Fruit fly (Drosophila melanogaster) whole organism, embryonic: ENCODE results near the gene Ucp4A.

Source experiments
- Ada2b ChIP-seq: fragments of 200-800 bp; sonication (Bioruptor generic); IDR thresholded peaks from 2 replicates; pipeline ENCODE4 v1.3.6; 2022; ENCODE audit warnings: missing biosample characterization, missing genetic modification characterization
- B-H2 ChIP-seq: fragments of 200-800 bp; sonication (Bioruptor generic); optimal IDR thresholded peaks from 2 replicates; lab custom pipeline; 2018; ENCODE audit warnings: missing biosample characterization, mild to moderate bottlenecking, missing genetic modification characterization
- BEAF-32 ChIP-seq: fragments of 200-800 bp; sonication (Bioruptor generic); optimal IDR thresholded peaks from 3 replicates; lab custom pipeline; 2017; ENCODE audit warnings: missing biosample characterization, missing genetic modification characterization, mild to moderate bottlenecking, moderate library complexity, missing genetic modification reagents
- CG10147 ChIP-seq: fragments of 200-800 bp; sonication (Bioruptor generic); optimal IDR thresholded peaks from 2 replicates; lab custom pipeline; 2019; ENCODE audit warnings: missing biosample characterization, mild to moderate bottlenecking, missing genetic modification characterization, moderate library complexity
- CG11247 ChIP-seq: fragments of 200-800 bp; sonication (Bioruptor generic); IDR thresholded peaks from 2 replicates; pipeline ENCODE4 v1.3.6; 2022; ENCODE audit warnings: missing biosample characterization, missing genetic modification characterization
- CG11398 ChIP-seq: fragments of 200-800 bp; sonication (Bioruptor generic); optimal IDR thresholded peaks from 2 replicates; lab custom pipeline; 2016; ENCODE audit warnings: missing biosample characterization, missing genetic modification characterization
- CG11560 ChIP-seq: fragments of 200-800 bp; sonication (Bioruptor generic); IDR thresholded peaks from 3 replicates; pipeline ENCODE4 v1.3.6; 2022; ENCODE audit warnings: missing biosample characterization, missing genetic modification characterization
- CG12104 ChIP-seq: fragments of 200-800 bp; sonication (Bioruptor generic); optimal IDR thresholded peaks from 3 replicates; lab custom pipeline; 2016; ENCODE audit warnings: missing biosample characterization, missing genetic modification characterization
- CG16815 ChIP-seq: fragments of 200-800 bp; sonication (Bioruptor generic); optimal IDR thresholded peaks from 3 replicates; lab custom pipeline; 2017; ENCODE audit warnings: missing biosample characterization, mild to moderate bottlenecking, missing genetic modification characterization
- CG17328 ChIP-seq: fragments of 200-800 bp; sonication (Bioruptor generic); IDR thresholded peaks from 2 replicates; pipeline ENCODE4 v1.3.6; 2022; ENCODE audit warnings: missing biosample characterization, missing genetic modification characterization
- CG18262 ChIP-seq: fragments of 200-800 bp; optimal IDR thresholded peaks from 3 replicates; lab custom pipeline; 2019; ENCODE audit warnings: missing biosample characterization, mild to moderate bottlenecking, missing genetic modification characterization, moderate library complexity
- CG18599 ChIP-seq: fragments of 200-800 bp; sonication (Bioruptor generic); optimal IDR thresholded peaks from 3 replicates; lab custom pipeline; 2017; ENCODE audit warnings: missing biosample characterization, missing genetic modification characterization, mild to moderate bottlenecking, moderate library complexity, missing genetic modification reagents
- CG31365 ChIP-seq: fragments of 200-800 bp; sonication (Bioruptor generic); optimal IDR thresholded peaks from 2 replicates; lab custom pipeline; 2018; ENCODE audit warnings: missing biosample characterization, mild to moderate bottlenecking, missing genetic modification characterization
- CG34376 ChIP-seq: fragments of 200-800 bp; sonication (Bioruptor generic); optimal IDR thresholded peaks from 2 replicates; lab custom pipeline; 2018; ENCODE audit warnings: missing biosample characterization, mild to moderate bottlenecking, missing genetic modification characterization
- CG3838 ChIP-seq: fragments of 200-800 bp; sonication (Bioruptor generic); optimal IDR thresholded peaks from 3 replicates; lab custom pipeline; 2016; ENCODE audit warnings: missing biosample characterization, missing genetic modification characterization
- CG4820 ChIP-seq: fragments of 200-800 bp; sonication (Bioruptor generic); optimal IDR thresholded peaks from 3 replicates; lab custom pipeline; 2016; ENCODE audit warnings: missing biosample characterization, missing genetic modification characterization
- CG7745 ChIP-seq: fragments of 200-800 bp; sonication (Bioruptor generic); optimal IDR thresholded peaks from 2 replicates; lab custom pipeline; 2018; ENCODE audit warnings: missing biosample characterization, mild to moderate bottlenecking, missing genetic modification characterization, moderate library complexity
- CG7928 ChIP-seq: fragments of 200-800 bp; sonication (Bioruptor generic); optimal IDR thresholded peaks from 2 replicates; lab custom pipeline; 2017; ENCODE audit warnings: missing biosample characterization, mild to moderate bottlenecking, missing genetic modification characterization
- Dek ChIP-seq: fragments of 200-800 bp; sonication (Bioruptor generic); optimal IDR thresholded peaks from 3 replicates; lab custom pipeline; 2019; ENCODE audit warnings: missing biosample characterization, mild to moderate bottlenecking, missing genetic modification characterization, moderate library complexity
- Dip3 ChIP-seq: fragments of 200-800 bp; sonication (Bioruptor generic); optimal IDR thresholded peaks from 3 replicates; lab custom pipeline; 2016; ENCODE audit warnings: missing biosample characterization, missing genetic modification characterization
- Eip74EF ChIP-seq, 2 experiments: fragments of 200-800 bp in 1 of 2; fragments of >200 bp in 1 of 2; sonication (Bioruptor generic) in 1 of 2; optimal IDR thresholded peaks; 2 replicates each; lab custom pipeline; 2017 to 2019; ENCODE audit warnings: missing biosample characterization in 2 of 2, missing genetic modification characterization in 2 of 2, mild to moderate bottlenecking in 1 of 2, moderate library complexity in 1 of 2
- HLH3B ChIP-seq: fragments of 200-800 bp; sonication (Bioruptor generic); IDR thresholded peaks from 2 replicates; pipeline ENCODE4 v1.3.6; 2022; ENCODE audit warnings: missing biosample characterization, missing genetic modification characterization
- Kr ChIP-seq: fragments of 200-800 bp; sonication (Bioruptor generic); optimal IDR thresholded peaks from 2 replicates; lab custom pipeline; 2017; ENCODE audit warnings: missing biosample characterization, mild to moderate bottlenecking, missing genetic modification characterization
- Med ChIP-seq: fragments of 200-800 bp; sonication (Bioruptor generic); peaks from one replicate; lab custom pipeline; 2016; ENCODE audit warnings: missing biosample characterization, missing genetic modification characterization, mild to moderate bottlenecking, inconsistent platforms, moderate library complexity
- NK7.1 ChIP-seq: fragments of 200-800 bp; sonication (Bioruptor generic); optimal IDR thresholded peaks from 3 replicates; lab custom pipeline; 2016; ENCODE audit warnings: missing biosample characterization, missing genetic modification characterization
- NfI ChIP-seq: fragments of 200-800 bp; sonication (Bioruptor generic); optimal IDR thresholded peaks from 3 replicates; lab custom pipeline; 2018; ENCODE audit warnings: missing biosample characterization, mild to moderate bottlenecking, missing genetic modification characterization, moderate library complexity
- Trl ChIP-seq, 3 experiments: fragments of >200 bp in 2 of 3; fragments of 200-800 bp in 1 of 3; sonication (Bioruptor generic) in 1 of 3; optimal IDR thresholded peaks; 2 replicates in 1 of 3; 3 replicates in 2 of 3; lab custom pipeline; 2016 to 2017; ENCODE audit warnings: missing biosample characterization in 1 of 3, missing genetic modification characterization in 1 of 3
- Xbp1 ChIP-seq: fragments of 200-800 bp; sonication (Bioruptor generic); optimal IDR thresholded peaks from 3 replicates; lab custom pipeline; 2016; ENCODE audit warnings: missing biosample characterization, mild to moderate bottlenecking, missing genetic modification characterization
- abd-A ChIP-seq: fragments of 200-800 bp; sonication (Bioruptor generic); optimal IDR thresholded peaks from 3 replicates; lab custom pipeline; 2019; ENCODE audit warnings: missing biosample characterization, mild to moderate bottlenecking, missing genetic modification characterization, moderate library complexity
- ase ChIP-seq: fragments of 200-800 bp; sonication (Bioruptor generic); IDR thresholded peaks from 3 replicates; pipeline ENCODE4 v1.3.6; 2022; ENCODE audit warnings: missing biosample characterization, missing genetic modification characterization
- bigmax ChIP-seq: fragments of 200-800 bp; sonication (Bioruptor generic); optimal IDR thresholded peaks from 2 replicates; lab custom pipeline; 2018; ENCODE audit warnings: missing biosample characterization, mild to moderate bottlenecking, missing genetic modification characterization
- bowl ChIP-seq: fragments of 200-800 bp; sonication (Bioruptor generic); IDR thresholded peaks from 2 replicates; pipeline ENCODE4 v1.3.6; 2022; ENCODE audit warnings: missing biosample characterization, missing genetic modification characterization
- br ChIP-seq: fragments of >200 bp; optimal IDR thresholded peaks from 2 replicates; lab custom pipeline; 2017
- bsh ChIP-seq, 2 experiments: fragments of 200-800 bp; sonication (Bioruptor generic); optimal IDR thresholded peaks; 2 replicates each; lab custom pipeline; 2017 to 2018; ENCODE audit warnings: mild to moderate bottlenecking in 2 of 2, missing biosample characterization in 2 of 2, missing genetic modification characterization in 2 of 2, moderate library complexity in 1 of 2
- btn ChIP-seq: fragments of 200-800 bp; sonication (Bioruptor generic); optimal IDR thresholded peaks from 2 replicates; lab custom pipeline; 2016; ENCODE audit warnings: missing biosample characterization, missing genetic modification characterization
- dimm ChIP-seq: fragments of 200-800 bp; sonication (Bioruptor generic); IDR thresholded peaks from 2 replicates; pipeline ENCODE4 v1.3.6; 2022; ENCODE audit warnings: missing biosample characterization, missing genetic modification characterization
- eve ChIP-seq, 2 experiments: fragments of >200 bp; optimal IDR thresholded peaks; 2 replicates each; lab custom pipeline; 2017; ENCODE audit warnings: missing biosample characterization in 2 of 2, missing genetic modification characterization in 2 of 2
- fd96Cb ChIP-seq: fragments of 200-800 bp; sonication (Bioruptor generic); optimal IDR thresholded peaks from 2 replicates; lab custom pipeline; 2018; ENCODE audit warnings: missing biosample characterization, mild to moderate bottlenecking, missing genetic modification characterization, moderate library complexity
- hbn ChIP-seq: fragments of 200-800 bp; sonication (Bioruptor generic); IDR thresholded peaks from 2 replicates; pipeline ENCODE4 v1.3.6; 2022; ENCODE audit warnings: missing biosample characterization, missing genetic modification characterization; ENCODE audit not compliant: partially characterized antibody
- insv ChIP-seq, 2 experiments: fragments of 200-800 bp; sonication (Bioruptor generic); optimal IDR thresholded peaks; 3 replicates each; lab custom pipeline; 2016 to 2018; ENCODE audit warnings: missing biosample characterization in 2 of 2, missing genetic modification characterization in 2 of 2
- lov ChIP-seq, 2 experiments: fragments of 200-800 bp in 1 of 2; fragments of >200 bp in 1 of 2; sonication (Bioruptor generic) in 1 of 2; IDR thresholded peaks in 1 of 2; optimal IDR thresholded peaks in 1 of 2; 2 replicates in 1 of 2; 3 replicates in 1 of 2; pipeline versions ENCODE4 v1.3.6 to Lab custom; 2017 to 2022; ENCODE audit warnings: missing biosample characterization in 1 of 2, missing genetic modification characterization in 1 of 2
- luna ChIP-seq: fragments of 200-800 bp; sonication (Bioruptor generic); optimal IDR thresholded peaks from 2 replicates; lab custom pipeline; 2016; ENCODE audit warnings: missing biosample characterization, missing genetic modification characterization
- mld ChIP-seq: fragments of 200-800 bp; sonication (Bioruptor generic); IDR thresholded peaks from 3 replicates; pipeline ENCODE4 v1.3.6; 2022; ENCODE audit warnings: missing biosample characterization, missing genetic modification characterization; ENCODE audit not compliant: partially characterized antibody
- nom ChIP-seq: fragments of 200-800 bp; sonication (Bioruptor generic); optimal IDR thresholded peaks from 2 replicates; lab custom pipeline; 2017; ENCODE audit warnings: missing biosample characterization, missing genetic modification characterization, mild to moderate bottlenecking, moderate library complexity, missing genetic modification reagents
- schlank ChIP-seq: fragments of 200-800 bp; sonication (Bioruptor generic); optimal IDR thresholded peaks from 2 replicates; lab custom pipeline; 2018; ENCODE audit warnings: missing biosample characterization, mild to moderate bottlenecking, missing genetic modification characterization
- sna ChIP-seq: fragments of 200-800 bp; sonication (Bioruptor generic); IDR thresholded peaks from 2 replicates; pipeline ENCODE4 v1.3.6; 2022; ENCODE audit warnings: missing biosample characterization, missing genetic modification characterization; ENCODE audit not compliant: partially characterized antibody
- stc ChIP-seq: fragments of 200-800 bp; sonication (Bioruptor generic); IDR thresholded peaks from 2 replicates; pipeline ENCODE4 v1.3.6; 2022; ENCODE audit warnings: missing biosample characterization, missing genetic modification characterization
- ttk ChIP-seq: fragments of 200-800 bp; sonication (Bioruptor generic); IDR thresholded peaks from 2 replicates; pipeline ENCODE4 v2.1.2; 2022; ENCODE audit warnings: missing biosample characterization, missing genetic modification characterization
- twi ChIP-seq: fragments of 200-800 bp; optimal IDR thresholded peaks from 2 replicates; lab custom pipeline; 2019; ENCODE audit warnings: missing biosample characterization, mild to moderate bottlenecking, missing genetic modification characterization, moderate library complexity
- yki ChIP-seq: fragments of >200 bp; optimal IDR thresholded peaks from 3 replicates; lab custom pipeline; 2018

The Ucp4A gene

dm6 chrX:17844623-17845022, at the start of gene Ucp4A, which contains the start of gene CG8142 (continued):
- peak; percentile 51 for TF ChIP-seq schlank (tag; lab: Kevin White, UChicago)
- TF ChIP-seq Dek (tag; lab: Kevin White, UChicago), result peak; percentile 86
- TF ChIP-seq lov (optimal IDR thresholded peaks at IDR 0.05; lab: Kevin White, UChicago), result no peak
- TF ChIP-seq lov (GFP tag; IDR thresholded peaks at IDR 0.05; lab: Robert Waterston, UW), result peak; percentile 78; the same call in 1 of the 3 replicates
- TF ChIP-seq CG31365 (tag; lab: Kevin White, UChicago), result no peak
- peak; percentile 93 for TF ChIP-seq ase (GFP tag; lab: Robert Waterston, UW)
- TF ChIP-seq CG3838, result peak; percentile 58
- TF ChIP-seq bigmax (GFP tag; lab: Kevin White, UChicago), result no peak
- TF ChIP-seq nom, result peak; percentile 83
- no peak for TF ChIP-seq mld (GFP tag; lab: Robert Waterston, UW)
- TF ChIP-seq eve (GFP tag; optimal IDR thresholded peaks at IDR 0.05; lab: Kevin White, UChicago), result no peak
- no peak for TF ChIP-seq hbn (GFP tag; lab: Robert Waterston, UW)
- TF ChIP-seq fd96Cb (tag; lab: Kevin White, UChicago), result peak; percentile 93
- no peak for TF ChIP-seq NK7.1 (GFP tag; lab: Kevin White, UChicago)
- TF ChIP-seq CG11560 (tag; lab: Robert Waterston, UW), result peak; percentile 85
- TF ChIP-seq CG18262 (tag; lab: Kevin White, UChicago), result peak; percentile 91
- no peak for TF ChIP-seq Kr (GFP tag; lab: Kevin White, UChicago)
- TF ChIP-seq CG18599 (GFP tag; lab: Kevin White, UChicago), result peak; percentile 93
- TF ChIP-seq CG7745 (tag; lab: Kevin White, UChicago), result no peak
- peak; percentile 93 for TF ChIP-seq Ada2b (GFP tag; lab: Robert Waterston, UW)
- TF ChIP-seq sna, result no peak
- peak; percentile 76 for TF ChIP-seq dimm
- TF ChIP-seq Eip74EF (GFP tag; optimal IDR thresholded peaks at IDR 0.05; lab: Kevin White, UChicago), result peak in 1 of 2 experiments; percentile 56
- TF ChIP-seq CG10147, result peak; percentile 79
- TF ChIP-seq Med (GFP tag; lab: Kevin White, UChicago), result peak; percentile 92
- TF ChIP-seq insv (GFP tag; optimal IDR thresholded peaks at IDR 0.05; lab: Kevin White, UChicago), result peak in 1 of 2 experiments; percentile 56
- TF ChIP-seq BEAF-32 (GFP tag; lab: Kevin White, UChicago), result peak; percentile 51
- no peak for TF ChIP-seq yki (lab: Kevin White, UChicago)
- TF ChIP-seq CG12104 (GFP tag; lab: Kevin White, UChicago), result peak; percentile 87
- no peak for TF ChIP-seq btn (GFP tag; lab: Kevin White, UChicago)
- peak; percentile 84 for TF ChIP-seq twi (tag; lab: Kevin White, UChicago)
- TF ChIP-seq CG11247 (GFP tag; lab: Robert Waterston, UW), result peak; percentile 93
- no peak for TF ChIP-seq br (lab: Kevin White, UChicago)
- TF ChIP-seq NfI, result peak; percentile 84
- peak; percentile 88 for TF ChIP-seq CG16815
- peak; percentile 97 for TF ChIP-seq ttk (GFP tag; lab: Robert Waterston, UW)
- TF ChIP-seq bsh (GFP tag; optimal IDR thresholded peaks at IDR 0.05; lab: Kevin White, UChicago), result peak; percentile 21 to 92
- peak; percentile 96 for TF ChIP-seq CG17328 (GFP tag; lab: Robert Waterston, UW)
- TF ChIP-seq CG11398 (GFP tag; lab: Kevin White, UChicago), result no peak
- peak; percentile 60 for TF ChIP-seq CG7928
- TF ChIP-seq abd-A (tag; lab: Kevin White, UChicago), result no peak
- TF ChIP-seq B-H2 (GFP tag; lab: Kevin White, UChicago), result peak; percentile 85
- peak; percentile 94 for TF ChIP-seq Xbp1
- TF ChIP-seq bowl (GFP tag; lab: Robert Waterston, UW), result peak; percentile 82
- TF ChIP-seq HLH3B (GFP tag; lab: Robert Waterston, UW), result peak; percentile 95
- peak; percentile 91 for TF ChIP-seq CG4820 (GFP tag; lab: Kevin White, UChicago)
- TF ChIP-seq Trl (optimal IDR thresholded peaks at IDR 0.05; lab: Kevin White, UChicago), result no peak
- TF ChIP-seq Trl (GFP tag; optimal IDR thresholded peaks at IDR 0.05; lab: Kevin White, UChicago), result peak; percentile 44
- peak; percentile 94 for TF ChIP-seq stc (GFP tag; lab: Robert Waterston, UW)
- peak; percentile 62 for TF ChIP-seq Dip3 (GFP tag; lab: Kevin White, UChicago)
- no peak for TF ChIP-seq luna
- TF ChIP-seq CG34376 (GFP tag; lab: Kevin White, UChicago), result peak; percentile 75
